Fruit fly (Drosophila melanogaster) whole organism, embryonic: ENCODE data around the gene Tace.

Source experiments
- Aef1 ChIP-seq: fragments of 200-800 bp; sonication (Bioruptor generic); IDR thresholded peaks from 3 replicates; pipeline ENCODE4 v1.3.6; 2022; ENCODE audit warnings: missing biosample characterization, missing genetic modification characterization
- B-H1 ChIP-seq: fragments of 200-800 bp; sonication (Bioruptor generic); IDR thresholded peaks from 3 replicates; pipeline ENCODE4 v1.3.6; 2022; ENCODE audit warnings: missing biosample characterization, missing genetic modification characterization
- BtbVII ChIP-seq: fragments of 200-800 bp; sonication (Bioruptor generic); optimal IDR thresholded peaks from 3 replicates; lab custom pipeline; 2017; ENCODE audit warnings: missing biosample characterization, mild to moderate bottlenecking, missing genetic modification characterization
- CG10654 ChIP-seq: fragments of 200-800 bp; sonication (Bioruptor generic); optimal IDR thresholded peaks from 2 replicates; lab custom pipeline; 2016; ENCODE audit warnings: missing biosample characterization, missing genetic modification characterization
- CG11398 ChIP-seq: fragments of 200-800 bp; sonication (Bioruptor generic); optimal IDR thresholded peaks from 2 replicates; lab custom pipeline; 2016; ENCODE audit warnings: missing biosample characterization, missing genetic modification characterization
- CG11560 ChIP-seq: fragments of 200-800 bp; sonication (Bioruptor generic); IDR thresholded peaks from 3 replicates; pipeline ENCODE4 v1.3.6; 2022; ENCODE audit warnings: missing biosample characterization, missing genetic modification characterization
- CG11696 ChIP-seq: fragments of 200-800 bp; sonication (Bioruptor generic); IDR thresholded peaks from 2 replicates; pipeline ENCODE4 v1.3.6; 2022; ENCODE audit warnings: missing biosample characterization, missing genetic modification characterization
- CG12299 ChIP-seq: fragments of 200-800 bp; sonication (Bioruptor generic); optimal IDR thresholded peaks from 2 replicates; lab custom pipeline; 2018; ENCODE audit warnings: missing biosample characterization, mild to moderate bottlenecking, missing genetic modification characterization
- CG12942 ChIP-seq: fragments of 200-800 bp; sonication (Bioruptor generic); optimal IDR thresholded peaks from 3 replicates; lab custom pipeline; 2016; ENCODE audit warnings: missing biosample characterization, missing genetic modification characterization
- CG13123 ChIP-seq: fragments of 200-800 bp; sonication (Bioruptor generic); optimal IDR thresholded peaks from 2 replicates; lab custom pipeline; 2016; ENCODE audit warnings: missing biosample characterization, missing genetic modification characterization
- CG13894 ChIP-seq: fragments of 200-800 bp; sonication (Bioruptor generic); optimal IDR thresholded peaks from 3 replicates; lab custom pipeline; 2018; ENCODE audit warnings: missing biosample characterization, mild to moderate bottlenecking, missing genetic modification characterization, moderate library complexity
- CG14014 ChIP-seq: fragments of 200-800 bp; sonication (Bioruptor generic); IDR thresholded peaks from 2 replicates; pipeline ENCODE4 v1.3.6; 2022; ENCODE audit warnings: missing biosample characterization, missing genetic modification characterization
- CG15269 ChIP-seq: fragments of 200-800 bp; sonication (Bioruptor generic); optimal IDR thresholded peaks from 2 replicates; lab custom pipeline; 2018; ENCODE audit warnings: missing biosample characterization, mild to moderate bottlenecking, missing genetic modification characterization, moderate library complexity
- CG1602 ChIP-seq: fragments of 200-800 bp; sonication (Bioruptor generic); optimal IDR thresholded peaks from 3 replicates; lab custom pipeline; 2016; ENCODE audit warnings: missing biosample characterization, missing genetic modification characterization
- CG16779 ChIP-seq: fragments of 200-800 bp; sonication (Bioruptor generic); IDR thresholded peaks from 2 replicates; pipeline ENCODE4 v1.3.6; 2022; ENCODE audit warnings: missing biosample characterization, missing genetic modification characterization
- CG17328 ChIP-seq: fragments of 200-800 bp; sonication (Bioruptor generic); IDR thresholded peaks from 2 replicates; pipeline ENCODE4 v1.3.6; 2022; ENCODE audit warnings: missing biosample characterization, missing genetic modification characterization
- CG2199 ChIP-seq: fragments of 200-800 bp; sonication (Bioruptor generic); IDR thresholded peaks from 3 replicates; pipeline ENCODE4 v1.3.6; 2022; ENCODE audit warnings: missing biosample characterization, missing genetic modification characterization
- CG30431 ChIP-seq: fragments of 200-800 bp; sonication (Bioruptor generic); optimal IDR thresholded peaks from 2 replicates; lab custom pipeline; 2017; ENCODE audit warnings: missing biosample characterization, missing genetic modification characterization
- CG6254 ChIP-seq: fragments of 200-800 bp; sonication (Bioruptor generic); optimal IDR thresholded peaks from 3 replicates; lab custom pipeline; 2017; ENCODE audit warnings: mild to moderate bottlenecking, missing biosample characterization, missing genetic modification reagents, missing genetic modification characterization
- CG6654 ChIP-seq: fragments of 200-800 bp; sonication (Bioruptor generic); optimal IDR thresholded peaks from 2 replicates; lab custom pipeline; 2017; ENCODE audit warnings: missing biosample characterization, mild to moderate bottlenecking, missing genetic modification characterization
- CG7357 ChIP-seq: fragments of 200-800 bp; sonication (Bioruptor generic); IDR thresholded peaks from 3 replicates; pipeline ENCODE4 v1.3.6; 2022; ENCODE audit warnings: missing biosample characterization, missing genetic modification characterization
- CG8944 ChIP-seq: fragments of 200-800 bp; sonication (Bioruptor generic); optimal IDR thresholded peaks from 3 replicates; lab custom pipeline; 2016; ENCODE audit warnings: missing biosample characterization, missing genetic modification characterization
- CG9727 ChIP-seq: fragments of 200-800 bp; sonication (Bioruptor generic); optimal IDR thresholded peaks from 3 replicates; lab custom pipeline; 2017; ENCODE audit warnings: missing biosample characterization, mild to moderate bottlenecking, missing genetic modification characterization
- CTCF ChIP-seq: fragments of 200-800 bp; sonication (Bioruptor generic); optimal IDR thresholded peaks from 2 replicates; lab custom pipeline; 2017; ENCODE audit warnings: missing biosample characterization, mild to moderate bottlenecking, missing genetic modification characterization, moderate library complexity
- Chrac-16 ChIP-seq: fragments of 200-800 bp; sonication (Bioruptor generic); optimal IDR thresholded peaks from 3 replicates; lab custom pipeline; 2016; ENCODE audit warnings: missing biosample characterization, missing genetic modification characterization
- CkIIα-i1 ChIP-seq: fragments of 200-800 bp; sonication (Bioruptor generic); IDR thresholded peaks from 2 replicates; pipeline ENCODE4 v1.3.6; 2022; ENCODE audit warnings: missing biosample characterization, missing genetic modification characterization
- Doc3 ChIP-seq: fragments of 200-800 bp; sonication (Bioruptor generic); IDR thresholded peaks from 3 replicates; pipeline ENCODE4 v1.3.6; 2022; ENCODE audit warnings: missing biosample characterization, missing genetic modification characterization; ENCODE audit not compliant: partially characterized antibody
- Eip74EF ChIP-seq, 2 experiments: fragments of 200-800 bp in 1 of 2; fragments of >200 bp in 1 of 2; sonication (Bioruptor generic) in 1 of 2; optimal IDR thresholded peaks; 2 replicates each; lab custom pipeline; 2017 to 2019; ENCODE audit warnings: missing biosample characterization in 2 of 2, missing genetic modification characterization in 2 of 2, mild to moderate bottlenecking in 1 of 2, moderate library complexity in 1 of 2
- Gug ChIP-seq: fragments of 200-800 bp; sonication (Bioruptor generic); IDR thresholded peaks from 4 replicates; pipeline ENCODE4 v1.3.6; 2022; ENCODE audit warnings: missing biosample characterization, missing genetic modification characterization
- Hr39 ChIP-seq: fragments of >200 bp; optimal IDR thresholded peaks from 2 replicates; lab custom pipeline; 2017
- Hr78 ChIP-seq, 2 experiments: fragments of 200-800 bp in 1 of 2; fragments of >200 bp in 1 of 2; sonication (Bioruptor generic) in 1 of 2; optimal IDR thresholded peaks; 2 replicates each; lab custom pipeline; 2017 to 2019; ENCODE audit warnings: missing biosample characterization in 2 of 2, missing genetic modification characterization in 2 of 2, mild to moderate bottlenecking in 1 of 2, moderate library complexity in 1 of 2
- Lim3 ChIP-seq: fragments of 200-800 bp; sonication (Bioruptor generic); IDR thresholded peaks from 2 replicates; pipeline ENCODE4 v1.3.6; 2022; ENCODE audit warnings: missing biosample characterization, missing genetic modification characterization
- MBD-R2 ChIP-seq: fragments of 200-800 bp; sonication (Bioruptor generic); IDR thresholded peaks from 2 replicates; pipeline ENCODE4 v1.3.6; 2022; ENCODE audit warnings: missing biosample characterization, missing genetic modification characterization
- NK7.1 ChIP-seq: fragments of 200-800 bp; sonication (Bioruptor generic); optimal IDR thresholded peaks from 3 replicates; lab custom pipeline; 2016; ENCODE audit warnings: missing biosample characterization, missing genetic modification characterization
- Oaz ChIP-seq: fragments of 200-800 bp; sonication (Bioruptor generic); IDR thresholded peaks from 2 replicates; pipeline ENCODE4 v1.3.6; 2022; ENCODE audit warnings: missing biosample characterization, missing genetic modification characterization
- Ssrp ChIP-seq: fragments of 200-800 bp; sonication (Bioruptor generic); optimal IDR thresholded peaks from 2 replicates; lab custom pipeline; 2018; ENCODE audit warnings: missing biosample characterization, mild to moderate bottlenecking, missing genetic modification characterization, moderate library complexity
- Tbp ChIP-seq: fragments of >200 bp; optimal IDR thresholded peaks from 2 replicates; lab custom pipeline; 2018; ENCODE audit warnings: missing biosample characterization, missing genetic modification characterization
- cas ChIP-seq: fragments of 200-800 bp; sonication (Bioruptor generic); IDR thresholded peaks from 2 replicates; pipeline ENCODE4 v1.3.6; 2022; ENCODE audit warnings: missing biosample characterization, missing genetic modification characterization
- gem ChIP-seq: fragments of 200-800 bp; sonication (Bioruptor generic); optimal IDR thresholded peaks from 2 replicates; lab custom pipeline; 2019; ENCODE audit warnings: missing biosample characterization, mild to moderate bottlenecking, missing genetic modification characterization, moderate library complexity
- grau ChIP-seq: fragments of 200-800 bp; optimal IDR thresholded peaks from 3 replicates; lab custom pipeline; 2019; ENCODE audit warnings: missing biosample characterization, mild to moderate bottlenecking, missing genetic modification characterization, moderate library complexity
- gsb-n ChIP-seq: fragments of 200-800 bp; sonication (Bioruptor generic); optimal IDR thresholded peaks from 3 replicates; lab custom pipeline; 2018; ENCODE audit warnings: missing biosample characterization, mild to moderate bottlenecking, missing genetic modification characterization
- lilli ChIP-seq: fragments of 200-800 bp; sonication (Bioruptor generic); optimal IDR thresholded peaks from 3 replicates; lab custom pipeline; 2016; ENCODE audit warnings: missing biosample characterization, missing genetic modification characterization
- nerfin-1 ChIP-seq: fragments of 200-800 bp; sonication (Bioruptor generic); optimal IDR thresholded peaks from 3 replicates; lab custom pipeline; 2019; ENCODE audit warnings: missing biosample characterization, mild to moderate bottlenecking, missing genetic modification characterization, moderate library complexity
- onecut ChIP-seq: fragments of 200-800 bp; sonication (Bioruptor generic); IDR thresholded peaks from 2 replicates; pipeline ENCODE4 v1.3.6; 2022; ENCODE audit warnings: missing biosample characterization, missing genetic modification characterization
- row ChIP-seq: fragments of 200-800 bp; sonication (Bioruptor generic); IDR thresholded peaks from 3 replicates; pipeline ENCODE4 v1.3.6; 2022; ENCODE audit warnings: missing biosample characterization, missing genetic modification characterization
- sob ChIP-seq: fragments of 200-800 bp; sonication (Bioruptor generic); IDR thresholded peaks from 2 replicates; pipeline ENCODE4 v1.3.6; 2022; ENCODE audit warnings: missing biosample characterization, missing genetic modification characterization
- unpg ChIP-seq: fragments of 200-800 bp; sonication (Bioruptor generic); optimal IDR thresholded peaks from 3 replicates; lab custom pipeline; 2018; ENCODE audit warnings: missing biosample characterization, mild to moderate bottlenecking, missing genetic modification characterization, moderate library complexity
- vnd ChIP-seq: fragments of 200-800 bp; sonication (Bioruptor generic); IDR thresholded peaks from 3 replicates; pipeline ENCODE4 v1.3.6; 2022; ENCODE audit warnings: missing biosample characterization, missing genetic modification characterization; ENCODE audit not compliant: partially characterized antibody
- wek ChIP-seq: fragments of 200-800 bp; sonication (Bioruptor generic); optimal IDR thresholded peaks from 3 replicates; lab custom pipeline; 2018; ENCODE audit warnings: missing biosample characterization, mild to moderate bottlenecking, missing genetic modification characterization, moderate library complexity
- wor ChIP-seq: fragments of 200-800 bp; sonication (Bioruptor generic); IDR thresholded peaks from 2 replicates; pipeline ENCODE4 v1.3.6; 2022; ENCODE audit warnings: missing biosample characterization, missing genetic modification characterization
- yki ChIP-seq: fragments of >200 bp; optimal IDR thresholded peaks from 3 replicates; lab custom pipeline; 2018

The Tace gene

dm6 chr3R:30043139-30043744 is 42.9 kb downstream of the Tace start, which contains the start of gene Sry-delta (continued):
- TF ChIP-seq Gug (GFP tag; lab: Robert Waterston, UW) (peak; percentile 87; the same call in 3 of the 4 replicates), Lim3 (GFP tag; lab: Robert Waterston, UW) (no peak), CG13894 (tag; lab: Kevin White, UChicago) (peak; percentile 89), Hr39 (lab: Kevin White, UChicago) (no peak), CTCF (GFP tag; lab: Kevin White, UChicago) (peak; percentile 16), cas (GFP tag; lab: Robert Waterston, UW) (peak; percentile 74), CG12299 (peak; percentile 32), B-H1 (peak; percentile 45), wek (peak; percentile 23), NK7.1 (peak; percentile 69), CG11398 (GFP tag; lab: Kevin White, UChicago) (peak; percentile 70), CG7357 (GFP tag; lab: Robert Waterston, UW) (peak; percentile 50; the same call in 1 of the 3 replicates), yki (lab: Kevin White, UChicago) (no peak), Oaz (GFP tag; lab: Robert Waterston, UW) (peak; percentile 49), CG11696 (GFP tag; lab: Robert Waterston, UW) (no peak), row (GFP tag; lab: Robert Waterston, UW) (peak; percentile 96), Chrac-16 (peak; percentile 84), CG2199 (GFP tag; lab: Robert Waterston, UW) (peak; percentile 60; the same call in 1 of the 3 replicates), CG15269 (tag; lab: Kevin White, UChicago) (no peak), Aef1 (GFP tag; lab: Robert Waterston, UW) (peak; percentile 75), onecut (peak; percentile 50), gsb-n (tag; lab: Kevin White, UChicago) (no peak), CG30431 (peak; percentile 16), Tbp (GFP tag; lab: Kevin White, UChicago) (peak; percentile 47), vnd (GFP tag; lab: Robert Waterston, UW) (peak; percentile 46; the same call in 2 of the 3 replicates), wor (GFP tag; lab: Robert Waterston, UW) (no peak), Eip74EF (GFP tag; optimal IDR thresholded peaks at IDR 0.05; lab: Kevin White, UChicago) (no peak), grau (tag; lab: Kevin White, UChicago) (peak; percentile 70), lilli (peak; percentile 93), gem (tag; lab: Kevin White, UChicago) (no peak), CG11560 (0 out of 3 replicates have a peak, but pooled peaks have one; percentile 28), CG6654 (no peak), CG12942 (GFP tag; lab: Kevin White, UChicago) (peak; percentile 86), CG10654 (GFP tag; lab: Kevin White, UChicago) (peak; percentile 85), CkIIα-i1 (GFP tag; lab: Robert Waterston, UW) (no peak), nerfin-1 (tag; lab: Kevin White, UChicago) (peak; percentile 64), BtbVII (GFP tag; lab: Kevin White, UChicago) (peak; percentile 19), CG14014 (GFP tag; lab: Robert Waterston, UW) (peak; percentile 61; the same call in 1 of the 2 replicates), CG17328 (GFP tag; lab: Robert Waterston, UW) (peak; percentile 73), Hr78 (GFP tag; optimal IDR thresholded peaks at IDR 0.05; lab: Kevin White, UChicago) (no peak), Ssrp (tag; lab: Kevin White, UChicago) (peak; percentile 40), CG8944 (GFP tag; lab: Kevin White, UChicago) (peak; percentile 85), CG13123 (peak; percentile 40), MBD-R2 (GFP tag; lab: Robert Waterston, UW) (peak; percentile 98), unpg (GFP tag; lab: Kevin White, UChicago) (peak; percentile 68), CG16779 (GFP tag; lab: Robert Waterston, UW) (peak; percentile 68), sob (GFP tag; lab: Robert Waterston, UW) (peak; percentile 90), CG1602 (GFP tag; lab: Kevin White, UChicago) (peak; percentile 74), Doc3 (peak; percentile 65; the same call in 2 of the 3 replicates), CG9727 (peak; percentile 78), CG6254 (GFP tag; lab: Kevin White, UChicago) (peak; percentile 71)
